Fruit fly (Drosophila melanogaster) whole organism, embryonic: ENCODE measurements around the gene CG13044.

ENCODE experiments used
- Awh ChIP-seq: fragments of 200-800 bp; sonication (Bioruptor generic); IDR thresholded peaks from 2 replicates; pipeline ENCODE4, ENCODE4 v1.3.6; 2022; ENCODE audit warnings: missing biosample characterization, missing genetic modification characterization
- B-H2 ChIP-seq: fragments of 200-800 bp; sonication (Bioruptor generic); optimal IDR thresholded peaks from 2 replicates; lab custom pipeline; 2018; ENCODE audit warnings: missing biosample characterization, mild to moderate bottlenecking, missing genetic modification characterization
- CG10431 ChIP-seq: fragments of 200-800 bp; sonication (Bioruptor generic); optimal IDR thresholded peaks from 3 replicates; lab custom pipeline; 2018; ENCODE audit warnings: missing biosample characterization, mild to moderate bottlenecking, missing genetic modification characterization
- CG12071 ChIP-seq: fragments of 200-800 bp; sonication (Bioruptor generic); optimal IDR thresholded peaks from 3 replicates; lab custom pipeline; 2018; ENCODE audit warnings: missing biosample characterization, mild to moderate bottlenecking, missing genetic modification characterization
- CG13123 ChIP-seq: fragments of 200-800 bp; sonication (Bioruptor generic); optimal IDR thresholded peaks from 2 replicates; lab custom pipeline; 2016; ENCODE audit warnings: missing biosample characterization, missing genetic modification characterization
- CG14667 ChIP-seq: fragments of 200-800 bp; sonication (Bioruptor generic); IDR thresholded peaks from 2 replicates; pipeline ENCODE4 v1.3.6; 2022; ENCODE audit warnings: missing biosample characterization, missing genetic modification characterization
- CG15011 ChIP-seq: fragments of 200-800 bp; sonication (Bioruptor generic); optimal IDR thresholded peaks from 3 replicates; lab custom pipeline; 2018; ENCODE audit warnings: missing biosample characterization, mild to moderate bottlenecking, missing genetic modification characterization
- CG1602 ChIP-seq: fragments of 200-800 bp; sonication (Bioruptor generic); optimal IDR thresholded peaks from 3 replicates; lab custom pipeline; 2016; ENCODE audit warnings: missing biosample characterization, missing genetic modification characterization
- CG16815 ChIP-seq: fragments of 200-800 bp; sonication (Bioruptor generic); optimal IDR thresholded peaks from 3 replicates; lab custom pipeline; 2017; ENCODE audit warnings: missing biosample characterization, mild to moderate bottlenecking, missing genetic modification characterization
- CG17912 ChIP-seq: fragments of 200-800 bp; sonication (Bioruptor generic); optimal IDR thresholded peaks from 2 replicates; lab custom pipeline; 2018; ENCODE audit warnings: missing biosample characterization, mild to moderate bottlenecking, missing genetic modification characterization
- CG1832 ChIP-seq: fragments of 200-800 bp; sonication (Bioruptor generic); optimal IDR thresholded peaks from 2 replicates; lab custom pipeline; 2017; ENCODE audit warnings: missing biosample characterization, mild to moderate bottlenecking, missing genetic modification characterization, inconsistent platforms
- CG18619 ChIP-seq: fragments of 200-800 bp; sonication (Bioruptor generic); optimal IDR thresholded peaks from 3 replicates; lab custom pipeline; 2017; ENCODE audit warnings: missing biosample characterization, mild to moderate bottlenecking, missing genetic modification characterization
- CG2875 ChIP-seq: fragments of 200-800 bp; sonication (Bioruptor generic); optimal IDR thresholded peaks from 2 replicates; lab custom pipeline; 2017; ENCODE audit warnings: missing biosample characterization, mild to moderate bottlenecking, missing genetic modification characterization, missing genetic modification reagents
- CG30431 ChIP-seq: fragments of 200-800 bp; sonication (Bioruptor generic); optimal IDR thresholded peaks from 2 replicates; lab custom pipeline; 2017; ENCODE audit warnings: missing biosample characterization, missing genetic modification characterization
- CG6791 ChIP-seq: fragments of 200-800 bp; sonication (Bioruptor generic); IDR thresholded peaks from 3 replicates; pipeline ENCODE4 v1.3.6; 2022; ENCODE audit warnings: missing biosample characterization, missing genetic modification characterization; ENCODE audit not compliant: partially characterized antibody
- CG6813 ChIP-seq: fragments of 200-800 bp; sonication (Bioruptor generic); optimal IDR thresholded peaks from 2 replicates; lab custom pipeline; 2017; ENCODE audit warnings: missing biosample characterization, missing genetic modification characterization, mild to moderate bottlenecking, moderate library complexity, missing genetic modification reagents
- CG7786 ChIP-seq: fragments of 200-800 bp; sonication (Bioruptor generic); optimal IDR thresholded peaks from 2 replicates; lab custom pipeline; 2016; ENCODE audit warnings: missing biosample characterization, missing genetic modification characterization
- CG8359 ChIP-seq: fragments of 200-800 bp; sonication (Bioruptor generic); optimal IDR thresholded peaks from 2 replicates; lab custom pipeline; 2017; ENCODE audit warnings: missing biosample characterization, mild to moderate bottlenecking, missing genetic modification characterization, borderline replicate concordance
- CG9876 ChIP-seq: fragments of 200-800 bp; sonication (Bioruptor generic); optimal IDR thresholded peaks from 2 replicates; lab custom pipeline; 2016; ENCODE audit warnings: missing biosample characterization, missing genetic modification characterization
- Dp ChIP-seq: fragments of 200-800 bp; sonication (Bioruptor generic); optimal IDR thresholded peaks from 2 replicates; lab custom pipeline; 2018; ENCODE audit warnings: missing biosample characterization, mild to moderate bottlenecking, missing genetic modification characterization, moderate library complexity
- Elba2 ChIP-seq: fragments of 200-800 bp; sonication (Bioruptor generic); optimal IDR thresholded peaks from 3 replicates; lab custom pipeline; 2016; ENCODE audit warnings: missing biosample characterization, missing genetic modification characterization
- Fer2 ChIP-seq: fragments of 200-800 bp; sonication (Bioruptor generic); optimal IDR thresholded peaks from 2 replicates; lab custom pipeline; 2018; ENCODE audit warnings: missing biosample characterization, mild to moderate bottlenecking, missing genetic modification characterization, moderate library complexity
- HmgZ ChIP-seq: fragments of 200-800 bp; sonication (Bioruptor generic); optimal IDR thresholded peaks from 2 replicates; lab custom pipeline; 2018; ENCODE audit warnings: missing biosample characterization, mild to moderate bottlenecking, missing genetic modification characterization
- Kr ChIP-seq: fragments of 200-800 bp; sonication (Bioruptor generic); optimal IDR thresholded peaks from 2 replicates; lab custom pipeline; 2017; ENCODE audit warnings: missing biosample characterization, mild to moderate bottlenecking, missing genetic modification characterization
- MBD-R2 ChIP-seq: fragments of 200-800 bp; sonication (Bioruptor generic); IDR thresholded peaks from 2 replicates; pipeline ENCODE4 v1.3.6; 2022; ENCODE audit warnings: missing biosample characterization, missing genetic modification characterization
- NfI ChIP-seq: fragments of 200-800 bp; sonication (Bioruptor generic); optimal IDR thresholded peaks from 3 replicates; lab custom pipeline; 2018; ENCODE audit warnings: missing biosample characterization, mild to moderate bottlenecking, missing genetic modification characterization, moderate library complexity
- Six4 ChIP-seq: fragments of 200-800 bp; sonication (Bioruptor generic); optimal IDR thresholded peaks from 2 replicates; lab custom pipeline; 2016; ENCODE audit warnings: missing biosample characterization, missing genetic modification characterization
- Usf ChIP-seq: fragments of 200-800 bp; sonication (Bioruptor generic); optimal IDR thresholded peaks from 2 replicates; lab custom pipeline; 2017; ENCODE audit warnings: missing genotype, missing biosample characterization, missing genetic modification characterization
- ash1 ChIP-seq: fragments of 200-800 bp; sonication (Bioruptor generic); optimal IDR thresholded peaks from 2 replicates; lab custom pipeline; 2018; ENCODE audit warnings: missing biosample characterization, mild to moderate bottlenecking, missing genetic modification characterization
- chm ChIP-seq: fragments of 200-800 bp; sonication (Bioruptor generic); IDR thresholded peaks from 2 replicates; pipeline ENCODE4 v1.3.6; 2022; ENCODE audit warnings: missing biosample characterization, missing genetic modification characterization
- crol ChIP-seq: fragments of 200-800 bp; sonication (Bioruptor generic); IDR thresholded peaks from 2 replicates; pipeline ENCODE4 v1.3.6; 2022; ENCODE audit warnings: missing biosample characterization, missing genetic modification characterization
- da ChIP-seq: fragments of 200-800 bp; sonication (Bioruptor generic); optimal IDR thresholded peaks from 2 replicates; lab custom pipeline; 2016; ENCODE audit warnings: missing biosample characterization, missing genetic modification characterization
- disco-r ChIP-seq: fragments of 200-800 bp; sonication (Bioruptor generic); optimal IDR thresholded peaks from 2 replicates; lab custom pipeline; 2016; ENCODE audit warnings: missing biosample characterization, missing genetic modification characterization
- exex ChIP-seq: fragments of 200-800 bp; sonication (Bioruptor generic); optimal IDR thresholded peaks from 4 replicates; lab custom pipeline; 2018; ENCODE audit warnings: missing biosample characterization, mild to moderate bottlenecking, missing genetic modification characterization, moderate library complexity
- gcm2 ChIP-seq: fragments of 200-800 bp; sonication (Bioruptor generic); optimal IDR thresholded peaks from 2 replicates; lab custom pipeline; 2016; ENCODE audit warnings: missing biosample characterization, missing genetic modification characterization
- gfzf ChIP-seq: fragments of 200-800 bp; sonication (Bioruptor generic); optimal IDR thresholded peaks from 2 replicates; lab custom pipeline; 2016; ENCODE audit warnings: missing biosample characterization, mild to moderate bottlenecking, missing genetic modification characterization, moderate library complexity
- hb ChIP-seq: fragments of 200-800 bp; sonication (Bioruptor generic); IDR thresholded peaks from 3 replicates; pipeline ENCODE4 v1.3.6; 2022; ENCODE audit warnings: missing biosample characterization, missing genetic modification characterization; ENCODE audit not compliant: partially characterized antibody
- her ChIP-seq: fragments of 200-800 bp; sonication (Bioruptor generic); optimal IDR thresholded peaks from 2 replicates; lab custom pipeline; 2016; ENCODE audit warnings: missing biosample characterization, missing genetic modification characterization
- jumu ChIP-seq: fragments of 200-800 bp; sonication (Bioruptor generic); optimal IDR thresholded peaks from 3 replicates; lab custom pipeline; 2016; ENCODE audit warnings: missing biosample characterization, missing genetic modification characterization
- nau ChIP-seq: fragments of 200-800 bp; sonication (Bioruptor generic); optimal IDR thresholded peaks from 3 replicates; lab custom pipeline; 2017; ENCODE audit warnings: missing biosample characterization, mild to moderate bottlenecking, missing genetic modification characterization, missing genetic modification reagents
- pb ChIP-seq: fragments of 200-800 bp; sonication (Bioruptor generic); optimal IDR thresholded peaks from 3 replicates; lab custom pipeline; 2016; ENCODE audit warnings: missing biosample characterization, missing genetic modification characterization
- rib ChIP-seq: fragments of 200-800 bp; sonication (Bioruptor generic); IDR thresholded peaks from 2 replicates; pipeline ENCODE4 v1.3.6; 2022; ENCODE audit warnings: missing biosample characterization, missing genetic modification characterization
- schlank ChIP-seq: fragments of 200-800 bp; sonication (Bioruptor generic); optimal IDR thresholded peaks from 2 replicates; lab custom pipeline; 2018; ENCODE audit warnings: missing biosample characterization, mild to moderate bottlenecking, missing genetic modification characterization
- sens ChIP-seq: fragments of 200-800 bp; sonication (Bioruptor generic); peaks from one replicate; lab custom pipeline; 2016; ENCODE audit warnings: missing biosample characterization, missing genetic modification characterization
- slou ChIP-seq: fragments of 200-800 bp; sonication (Bioruptor generic); optimal IDR thresholded peaks from 3 replicates; lab custom pipeline; 2016; ENCODE audit warnings: missing biosample characterization, missing genetic modification characterization
- unc-4 ChIP-seq: fragments of 200-800 bp; sonication (Bioruptor generic); IDR thresholded peaks from 2 replicates; pipeline ENCODE4 v1.3.6; 2022; ENCODE audit warnings: missing biosample characterization, missing genetic modification characterization; ENCODE audit not compliant: partially characterized antibody
- wek ChIP-seq: fragments of 200-800 bp; sonication (Bioruptor generic); optimal IDR thresholded peaks from 3 replicates; lab custom pipeline; 2018; ENCODE audit warnings: missing biosample characterization, mild to moderate bottlenecking, missing genetic modification characterization, moderate library complexity
- yki ChIP-seq: fragments of >200 bp; optimal IDR thresholded peaks from 3 replicates; lab custom pipeline; 2018
- z ChIP-seq: fragments of 200-800 bp; sonication (Bioruptor generic); IDR thresholded peaks from 3 replicates; pipeline ENCODE4 v1.3.6; 2022; ENCODE audit warnings: missing biosample characterization, missing genetic modification characterization
- zen2 ChIP-seq: fragments of 200-800 bp; sonication (Bioruptor generic); IDR thresholded peaks from 3 replicates; pipeline ENCODE4 v1.3.6; 2022; ENCODE audit warnings: missing biosample characterization, missing genetic modification characterization; ENCODE audit not compliant: partially characterized antibody
- zfh1 ChIP-seq: fragments of 200-800 bp; sonication (Bioruptor generic); IDR thresholded peaks from 3 replicates; pipeline ENCODE4 v1.3.6; 2022; ENCODE audit warnings: missing biosample characterization, missing genetic modification characterization

Gene CG13044

dm6 chr3L:16351770-16352429 lies 48.9 kb upstream of the CG13044 start, which contains the start of the genes Golgin104 and Tcs3 (continued):
- TF ChIP-seq rib (GFP tag; lab: Robert Waterston, UW) (no peak), unc-4 (no peak), CG12071 (GFP tag; lab: Kevin White, UChicago) (no peak), Six4 (GFP tag; lab: Kevin White, UChicago) (no peak), schlank (tag; lab: Kevin White, UChicago) (no peak), Dp (GFP tag; lab: Kevin White, UChicago) (peak; percentile 45), zfh1 (GFP tag; lab: Robert Waterston, UW) (no peak), disco-r (GFP tag; lab: Kevin White, UChicago) (no peak), da (no peak), hb (no peak), CG14667 (GFP tag; lab: Robert Waterston, UW) (no peak), zen2 (no peak), Elba2 (GFP tag; lab: Kevin White, UChicago) (no peak), CG2875 (no peak), Awh (no peak), Usf (GFP tag; lab: Kevin White, UChicago) (no peak), CG18619 (GFP tag; lab: Kevin White, UChicago) (no peak), yki (lab: Kevin White, UChicago) (no peak), z (no peak), gfzf (GFP tag; lab: Kevin White, UChicago) (peak; percentile 69), CG16815 (no peak), Fer2 (tag; lab: Kevin White, UChicago) (no peak), CG9876 (GFP tag; lab: Kevin White, UChicago) (no peak), slou (GFP tag; lab: Kevin White, UChicago) (no peak), pb (GFP tag; lab: Kevin White, UChicago) (no peak), crol (GFP tag; lab: Robert Waterston, UW) (no peak), ash1 (GFP tag; lab: Kevin White, UChicago) (no peak), NfI (GFP tag; lab: Kevin White, UChicago) (no peak), CG17912 (GFP tag; lab: Kevin White, UChicago) (no peak), MBD-R2 (peak; percentile 99), CG15011 (GFP tag; lab: Kevin White, UChicago) (no peak), wek (GFP tag; lab: Kevin White, UChicago) (no peak), CG6791 (no peak), CG8359 (no peak), chm (GFP tag; lab: Robert Waterston, UW) (no peak), nau (GFP tag; lab: Kevin White, UChicago) (no peak), CG1832 (GFP tag; lab: Kevin White, UChicago) (no peak), CG7786 (GFP tag; lab: Kevin White, UChicago) (no peak), HmgZ (tag; lab: Kevin White, UChicago) (peak; percentile 63), exex (tag; lab: Kevin White, UChicago) (peak; percentile 8), sens (GFP tag; lab: Kevin White, UChicago) (no peak), jumu (GFP tag; lab: Kevin White, UChicago) (no peak), gcm2 (GFP tag; lab: Kevin White, UChicago) (no peak), B-H2 (no peak), CG10431 (GFP tag; lab: Kevin White, UChicago) (no peak), CG1602 (GFP tag; lab: Kevin White, UChicago) (no peak), CG6813 (GFP tag; lab: Kevin White, UChicago) (no peak), CG13123 (no peak), Kr (no peak), her (no peak), CG30431 (no peak)
